Comparison of ENCODE assay signal across 1 fruit fly cellular context in the genomic region with DNA sequence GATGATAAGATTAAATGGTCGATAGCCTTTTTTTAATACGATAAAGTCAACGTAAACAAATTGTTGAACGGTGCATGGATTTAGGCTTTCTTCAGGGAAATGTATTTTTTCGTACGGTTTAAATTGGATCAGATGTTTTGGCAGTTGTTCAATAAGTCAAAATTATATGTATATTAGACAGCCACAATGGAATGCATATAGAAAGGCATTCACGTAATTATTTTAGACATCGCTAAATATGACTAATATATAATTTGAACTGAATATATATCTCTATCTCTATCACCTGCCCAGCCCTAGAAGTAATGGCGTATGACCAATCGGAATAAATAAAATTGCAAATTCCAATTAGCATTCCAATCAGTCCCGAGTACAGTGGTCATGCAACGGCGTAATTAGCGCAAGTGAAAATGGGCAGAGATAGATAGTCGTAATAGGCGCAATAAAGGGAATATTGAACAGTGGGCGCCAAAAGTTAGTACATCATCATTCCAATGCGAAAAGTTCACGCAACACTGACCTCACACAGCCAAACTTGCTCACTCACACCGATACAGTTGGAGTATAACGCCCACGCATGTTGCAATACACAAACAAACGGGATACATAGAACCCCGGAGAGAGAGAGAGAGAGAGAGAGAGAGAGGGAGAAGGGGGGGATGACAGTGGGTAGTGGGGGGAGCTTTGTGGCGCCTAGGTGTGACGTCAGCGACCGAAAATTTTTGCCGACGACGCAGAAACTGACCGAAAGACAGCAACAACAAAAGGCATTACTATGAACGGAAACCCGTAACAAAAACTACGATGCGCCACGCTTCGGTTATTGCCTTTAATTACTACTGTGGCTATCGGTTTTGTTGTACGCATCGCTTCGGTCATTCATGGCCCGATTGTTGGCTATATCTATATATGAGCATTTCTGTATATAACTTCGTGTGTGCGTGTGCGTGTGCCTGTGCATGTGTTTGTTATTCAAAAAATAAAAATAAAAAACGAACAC.
TF ChIP-seq lines count a peak whose summit lies in the region.

No protein-coding gene starts in this region.

TF ChIP-seq in whole organism, embryonic, 481 proteins besides CTCF, POLR2A, EP300 and RAD21 (continued from another document):
- TF ChIP-seq CG8388 (GFP tag; optimal IDR thresholded peaks at IDR 0.05; lab: Kevin White, UChicago) (peak; percentile 35), abd-A (tag; optimal IDR thresholded peaks at IDR 0.05; lab: Kevin White, UChicago) (peak; percentile 67), Drgx (GFP tag; IDR thresholded peaks at IDR 0.05; lab: Robert Waterston, UW) (peak; percentile 30; the same call in 1 of the 2 replicates), CG17568 (GFP tag; optimal IDR thresholded peaks at IDR 0.05; lab: Kevin White, UChicago) (no peak), insv (GFP tag; optimal IDR thresholded peaks at IDR 0.05; lab: Kevin White, UChicago) (peak; percentile 67 to 94), NC2α (GFP tag; optimal IDR thresholded peaks at IDR 0.05; lab: Kevin White, UChicago) (no peak), eve (GFP tag; optimal IDR thresholded peaks at IDR 0.05; lab: Kevin White, UChicago) (peak in 1 of 2 experiments; percentile 77), Hr78 (GFP tag; optimal IDR thresholded peaks at IDR 0.05; lab: Kevin White, UChicago) (peak in 1 of 2 experiments; percentile 48), CG12391 (tag; optimal IDR thresholded peaks at IDR 0.05; lab: Kevin White, UChicago) (no peak), cg (GFP tag; optimal IDR thresholded peaks at IDR 0.05; lab: Kevin White, UChicago) (peak; percentile 81), Pdp1 (GFP tag; optimal IDR thresholded peaks at IDR 0.05; lab: Kevin White, UChicago) (peak in 1 of 2 experiments; percentile 25), Med (GFP tag; lab: Kevin White, UChicago) (peak; percentile 78), sd (tag; optimal IDR thresholded peaks at IDR 0.05; lab: Kevin White, UChicago) (peak; percentile 87), CG8290 (GFP tag; optimal IDR thresholded peaks at IDR 0.05; lab: Kevin White, UChicago) (no peak), CG8290 (tag; optimal IDR thresholded peaks at IDR 0.05; lab: Kevin White, UChicago) (peak in 1 of 2 experiments; percentile 6), CG12769 (tag; optimal IDR thresholded peaks at IDR 0.05; lab: Kevin White, UChicago) (peak; percentile 84), CG6175 (GFP tag; IDR thresholded peaks at IDR 0.05; lab: Robert Waterston, UW) (peak; percentile 53; the same call in 1 of the 3 replicates), HLHmδ (GFP tag; optimal IDR thresholded peaks at IDR 0.05; lab: Kevin White, UChicago) (no peak), Vsx1 (GFP tag; optimal IDR thresholded peaks at IDR 0.05; lab: Kevin White, UChicago) (no peak), cato (GFP tag; optimal IDR thresholded peaks at IDR 0.05; lab: Kevin White, UChicago; ENCODE audit: borderline replicate concordance) (no peak), sens (GFP tag; lab: Kevin White, UChicago) (peak; percentile 13), hbn (GFP tag; IDR thresholded peaks at IDR 0.05; lab: Robert Waterston, UW; ENCODE audit: partially characterized antibody) (no peak), CG9932 (GFP tag; IDR thresholded peaks at IDR 0.05; lab: Robert Waterston, UW) (0 out of 2 replicates have a peak, but pooled peaks have one; percentile 22), ash1 (GFP tag; optimal IDR thresholded peaks at IDR 0.05; lab: Kevin White, UChicago) (peak; percentile 25), BtbVII (GFP tag; optimal IDR thresholded peaks at IDR 0.05; lab: Kevin White, UChicago) (peak; percentile 67), nerfin-2 (GFP tag; IDR thresholded peaks at IDR 0.05; lab: Robert Waterston, UW; ENCODE audit: partially characterized antibody) (no peak), CG3847 (GFP tag; IDR thresholded peaks at IDR 0.05; lab: Robert Waterston, UW) (0 out of 2 replicates have a peak, but pooled peaks have one; percentile 26), CG14050 (GFP tag; IDR thresholded peaks at IDR 0.05; lab: Robert Waterston, UW) (no peak), CG13287 (GFP tag; IDR thresholded peaks at IDR 0.05; lab: Robert Waterston, UW; ENCODE audit: partially characterized antibody) (0 out of 2 replicates have a peak, but pooled peaks have one; percentile 11), Hmr (GFP tag; optimal IDR thresholded peaks at IDR 0.05; lab: Kevin White, UChicago) (peak; percentile 21), CrebB (tag; optimal IDR thresholded peaks at IDR 0.05; lab: Kevin White, UChicago) (peak; percentile 25), CG15479 (GFP tag; optimal IDR thresholded peaks at IDR 0.05; lab: Kevin White, UChicago) (peak; percentile 59), CG13123 (GFP tag; optimal IDR thresholded peaks at IDR 0.05; lab: Kevin White, UChicago) (no peak), Deaf1 (tag; optimal IDR thresholded peaks at IDR 0.05; lab: Kevin White, UChicago) (peak; percentile 61), Sry-δ (GFP tag; optimal IDR thresholded peaks at IDR 0.05; lab: Kevin White, UChicago) (no peak), CG34224 (GFP tag; IDR thresholded peaks at IDR 0.05; lab: Robert Waterston, UW; ENCODE audit: partially characterized antibody) (peak; percentile 14; the same call in 1 of the 3 replicates), CG1832 (GFP tag; optimal IDR thresholded peaks at IDR 0.05; lab: Kevin White, UChicago) (peak; percentile 57), gro (GFP tag; optimal IDR thresholded peaks at IDR 0.05; lab: Kevin White, UChicago) (no peak), Atf3 (GFP tag; optimal IDR thresholded peaks at IDR 0.05; lab: Kevin White, UChicago) (peak; percentile 47), crol (GFP tag; IDR thresholded peaks at IDR 0.05; lab: Robert Waterston, UW) (peak; percentile 94), CG16779 (GFP tag; IDR thresholded peaks at IDR 0.05; lab: Robert Waterston, UW) (0 out of 2 replicates have a peak, but pooled peaks have one; percentile 31), chn (GFP tag; optimal IDR thresholded peaks at IDR 0.05; lab: Kevin White, UChicago) (no peak), chm (GFP tag; IDR thresholded peaks at IDR 0.05; lab: Robert Waterston, UW) (0 out of 2 replicates have a peak, but pooled peaks have one; percentile 37), gt (GFP tag; IDR thresholded peaks at IDR 0.05; lab: Robert Waterston, UW) (no peak), sr (GFP tag; IDR thresholded peaks at IDR 0.05; lab: Robert Waterston, UW) (peak; percentile 88), CG3407 (GFP tag; optimal IDR thresholded peaks at IDR 0.05; lab: Kevin White, UChicago) (no peak), row (GFP tag; IDR thresholded peaks at IDR 0.05; lab: Robert Waterston, UW) (0 out of 3 replicates have a peak, but pooled peaks have one; percentile 6), hkb (optimal IDR thresholded peaks at IDR 0.05; lab: Kevin White, UChicago) (no peak), hkb (GFP tag; IDR thresholded peaks at IDR 0.05; lab: Robert Waterston, UW) (peak; percentile 20; the same call in 1 of the 2 replicates), az2 (GFP tag; optimal IDR thresholded peaks at IDR 0.05; lab: Kevin White, UChicago) (no peak), CG11504 (tag; optimal IDR thresholded peaks at IDR 0.05; lab: Kevin White, UChicago) (peak; percentile 26), Elba2 (GFP tag; optimal IDR thresholded peaks at IDR 0.05; lab: Kevin White, UChicago) (peak; percentile 98)
TF ChIP-seq in whole organism, embryonic: peak in this region for 42.
